Fruit fly (Drosophila melanogaster): Measurements from ENCODE around the gene ImpL1.

ImpL1 gene

DNA sequence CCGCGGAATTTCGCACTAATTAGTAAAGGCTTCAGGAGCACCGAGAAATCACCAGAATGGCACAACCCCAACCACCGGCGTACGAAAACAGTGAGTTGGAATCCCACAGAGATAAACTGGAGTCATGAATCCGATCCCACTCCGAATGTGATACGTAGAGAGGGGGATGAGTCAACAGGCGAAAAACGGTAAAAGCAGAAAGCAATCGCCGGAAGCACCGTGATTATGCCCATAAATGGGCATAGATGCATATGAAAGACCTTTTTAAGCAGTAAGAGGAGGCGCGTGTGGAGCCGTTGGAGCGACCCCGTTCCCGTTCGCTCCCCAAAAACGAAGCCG is 30.3 kb downstream of the ImpL1 start:
- TF ChIP-seq psq (GFP tag; optimal IDR thresholded peaks at IDR 0.05) = no peak
- TF ChIP-seq dl (GFP tag; optimal IDR thresholded peaks at IDR 0.05; ENCODE audit: insufficient read depth in 1 of 2, partially characterized antibody in 2 of 2) = no peak
- no peak for TF ChIP-seq br (GFP tag; optimal IDR thresholded peaks at IDR 0.05)
- TF ChIP-seq foxo (GFP tag; optimal IDR thresholded peaks at IDR 0.05) = no peak
- no peak for TF ChIP-seq Sp1 (GFP tag; optimal IDR thresholded peaks at IDR 0.05)
- no peak for TF ChIP-seq Abd-B (GFP tag; optimal IDR thresholded peaks at IDR 0.05)
- TF ChIP-seq Dif (GFP tag; optimal IDR thresholded peaks at IDR 0.05; ENCODE audit: partially characterized antibody) = no peak
- no peak for TF ChIP-seq dmrt93B (GFP tag; optimal IDR thresholded peaks at IDR 0.05)
- no peak for TF ChIP-seq fru (GFP tag; optimal IDR thresholded peaks at IDR 0.05)
- no peak for TF ChIP-seq Mio (GFP tag; optimal IDR thresholded peaks at IDR 0.05)
- no peak for TF ChIP-seq Myc (optimal IDR thresholded peaks at IDR 0.05)
- no peak for TF ChIP-seq tai (GFP tag; optimal IDR thresholded peaks at IDR 0.05)
- no peak for TF ChIP-seq Vsx2 (GFP tag; optimal IDR thresholded peaks at IDR 0.05; ENCODE audit: partially characterized antibody)
- no peak for TF ChIP-seq Rel (GFP tag; optimal IDR thresholded peaks at IDR 0.05)
- TF ChIP-seq Rel (tag; optimal IDR thresholded peaks at IDR 0.05) = no peak
- TF ChIP-seq ey (GFP tag; optimal IDR thresholded peaks at IDR 0.05) = no peak
- TF ChIP-seq CG32264 (GFP tag; optimal IDR thresholded peaks at IDR 0.05) = no peak
- TF ChIP-seq rgr (GFP tag; optimal IDR thresholded peaks at IDR 0.05) = no peak

DNA sequence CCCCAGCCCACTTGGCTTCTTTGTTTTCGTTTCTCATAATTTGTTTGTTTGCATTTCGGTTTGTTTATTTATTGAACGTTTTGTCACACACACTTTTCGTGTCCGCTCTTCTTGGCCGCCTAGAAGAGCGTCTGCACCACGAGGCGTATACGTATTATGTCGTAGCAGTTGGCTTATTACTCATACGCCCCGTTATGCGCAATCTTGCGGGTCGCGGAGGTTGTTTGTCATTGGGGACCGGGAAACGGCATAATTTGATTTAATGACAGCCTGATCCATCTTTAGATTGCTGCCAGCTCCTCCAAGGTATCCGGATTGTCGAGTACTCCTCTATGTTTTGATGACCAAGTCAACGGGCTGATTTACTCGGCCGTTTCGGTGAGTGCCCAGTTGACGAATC is 37.6 kb downstream of the ImpL1 start:
- no peak for TF ChIP-seq Hr83 (GFP tag; optimal IDR thresholded peaks at IDR 0.05; ENCODE audit: poor library complexity, severe bottlenecking)

DNA sequence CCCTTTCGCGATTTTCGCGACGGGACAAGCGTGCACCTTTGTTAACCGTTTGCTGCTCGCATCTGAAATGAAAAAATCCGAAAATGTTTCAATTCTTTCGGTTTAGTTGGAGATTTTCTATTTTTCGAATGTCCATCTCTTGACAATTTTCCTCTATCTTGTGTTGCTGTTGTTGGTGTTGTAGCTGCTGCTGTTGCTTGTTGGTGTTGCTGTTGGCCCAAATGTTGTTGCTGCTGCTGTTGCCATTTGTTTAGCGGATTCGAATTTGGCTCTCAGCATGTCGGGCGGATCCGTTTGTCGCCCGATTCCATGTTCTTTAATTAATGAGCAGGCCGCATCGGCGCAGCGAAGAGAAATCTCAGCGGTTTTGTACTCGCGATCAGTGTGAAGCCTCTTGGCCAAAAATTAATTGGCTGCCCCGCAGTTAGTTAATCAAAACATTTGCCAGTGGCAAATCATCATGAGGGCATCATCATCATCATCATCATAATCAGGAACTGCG is 39.8 kb downstream of the ImpL1 start, which contains the start of gene CG32121:
CG32121 (minus strand) TSS at position 51 of the 502 bp plus-strand sequence.
- TF ChIP-seq dsf (GFP tag; optimal IDR thresholded peaks at IDR 0.05; ENCODE audit: borderline replicate concordance) (no peak), woc (GFP tag; optimal IDR thresholded peaks at IDR 0.05) (no peak), tai (GFP tag; optimal IDR thresholded peaks at IDR 0.05) (no peak), jim (GFP tag; optimal IDR thresholded peaks at IDR 0.05) (no peak), Dfd (GFP tag; optimal IDR thresholded peaks at IDR 0.05) (no peak)

DNA sequence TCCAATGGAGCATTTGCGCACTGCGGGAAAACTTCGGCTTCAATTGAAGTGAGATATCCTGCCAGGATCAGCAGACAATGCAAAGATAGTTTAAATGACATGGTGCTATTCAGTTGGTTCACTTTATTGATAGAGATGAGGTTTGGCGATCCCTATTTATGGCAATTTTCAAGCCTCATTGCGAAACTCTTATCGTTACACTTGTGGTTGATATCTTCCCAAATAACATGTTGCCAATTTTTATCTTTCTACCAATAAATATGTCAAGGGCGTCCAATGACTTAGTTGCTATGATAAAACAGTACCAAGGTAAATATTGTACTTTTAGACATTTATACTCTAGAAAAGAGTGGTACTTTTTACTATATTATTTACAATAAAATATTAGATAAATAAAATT is 41.5 kb downstream of the ImpL1 start, which contains the start of gene CG33263:
CG33263 (minus strand) TSS at position 101 of the 400 bp plus-strand sequence.
- TF ChIP-seq HLH106 (tag; optimal IDR thresholded peaks at IDR 0.05) = no peak
- TF ChIP-seq Jra (GFP tag; optimal IDR thresholded peaks at IDR 0.05) = no peak
- TF ChIP-seq Rel (GFP tag; optimal IDR thresholded peaks at IDR 0.05) = no peak
- no peak for TF ChIP-seq Rel (tag; optimal IDR thresholded peaks at IDR 0.05)
- TF ChIP-seq usp (GFP tag; optimal IDR thresholded peaks at IDR 0.05) = no peak
- TF ChIP-seq dmrt93B (GFP tag; optimal IDR thresholded peaks at IDR 0.05) = no peak
- TF ChIP-seq dl (GFP tag; optimal IDR thresholded peaks at IDR 0.05; ENCODE audit: insufficient read depth in 1 of 2, partially characterized antibody in 2 of 2) = no peak
- TF ChIP-seq h (GFP tag; optimal IDR thresholded peaks at IDR 0.05) = no peak
- no peak for TF ChIP-seq Dfd (GFP tag; optimal IDR thresholded peaks at IDR 0.05)
- no peak for TF ChIP-seq CG32264 (GFP tag; optimal IDR thresholded peaks at IDR 0.05)
- TF ChIP-seq GATAd (GFP tag; optimal IDR thresholded peaks at IDR 0.05) = no peak
- TF ChIP-seq brk (GFP tag; optimal IDR thresholded peaks at IDR 0.05) = no peak
- no peak for TF ChIP-seq Hr83 (GFP tag; optimal IDR thresholded peaks at IDR 0.05; ENCODE audit: poor library complexity, severe bottlenecking)
- TF ChIP-seq Hr78 (GFP tag; optimal IDR thresholded peaks at IDR 0.05) = no peak

DNA sequence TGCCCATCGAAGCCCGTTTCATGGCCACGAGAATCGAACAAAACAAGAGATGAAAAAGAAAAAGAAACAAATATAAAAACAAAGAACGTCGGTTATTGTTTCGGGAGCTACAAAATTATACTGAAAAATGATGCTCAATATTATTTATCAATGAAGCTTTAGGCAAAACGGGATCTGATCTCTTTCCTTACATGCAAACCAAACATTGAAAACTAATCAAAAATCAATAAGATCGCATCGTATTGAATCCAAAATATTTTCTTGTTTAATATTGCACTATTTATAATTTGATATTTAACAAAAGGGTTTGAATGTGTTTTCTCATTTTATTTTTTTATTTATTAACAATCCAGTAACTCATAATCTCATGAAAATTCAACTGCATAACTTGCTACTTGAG is 43.0 kb downstream of the ImpL1 start, which contains the start of gene CG14106:
CG14106 (minus strand) TSS at position 101 of the 400 bp plus-strand sequence.
- TF ChIP-seq lola (GFP tag; optimal IDR thresholded peaks at IDR 0.05) (no peak), Hnf4 (GFP tag; optimal IDR thresholded peaks at IDR 0.05) (no peak), GATAd (GFP tag; optimal IDR thresholded peaks at IDR 0.05) (no peak), CG9705 (GFP tag; optimal IDR thresholded peaks at IDR 0.05) (no peak), Dif (GFP tag; optimal IDR thresholded peaks at IDR 0.05; ENCODE audit: partially characterized antibody) (no peak), usp (GFP tag; optimal IDR thresholded peaks at IDR 0.05) (no peak), brk (GFP tag; optimal IDR thresholded peaks at IDR 0.05) (no peak), dmrt93B (GFP tag; optimal IDR thresholded peaks at IDR 0.05) (no peak), Myc (optimal IDR thresholded peaks at IDR 0.05) (no peak), sage (GFP tag; optimal IDR thresholded peaks at IDR 0.05) (no peak), psq (GFP tag; optimal IDR thresholded peaks at IDR 0.05) (no peak), N (GFP tag; optimal IDR thresholded peaks at IDR 0.05) (no peak), sv (GFP tag; optimal IDR thresholded peaks at IDR 0.05) (no peak), Hr83 (GFP tag; optimal IDR thresholded peaks at IDR 0.05; ENCODE audit: poor library complexity, severe bottlenecking) (no peak), Jra (GFP tag; optimal IDR thresholded peaks at IDR 0.05) (no peak), Rel (GFP tag; optimal IDR thresholded peaks at IDR 0.05) (no peak), Rel (tag; optimal IDR thresholded peaks at IDR 0.05) (no peak)

Measured in whole organism, wandering third instar larva.